Fruit fly (Drosophila melanogaster): ENCODE data around the gene CG8043.
A peak's percentile ranks its signal among the peaks of the same experiment; 100 is the strongest.

The CG8043 gene

dm6 chr3R:8663668-8664283 lies 12.9 kb upstream of the CG8043 start, which contains the start of gene CG8032 (continued):
- peak; percentile 17 for TF ChIP-seq nerfin-1 (tag; optimal IDR thresholded peaks at IDR 0.05)
- no peak for TF ChIP-seq nerfin-2 (GFP tag; IDR thresholded peaks at IDR 0.05; ENCODE audit: partially characterized antibody)
- no peak for TF ChIP-seq CG6765 (GFP tag; optimal IDR thresholded peaks at IDR 0.05)
- no peak for TF ChIP-seq CHES-1-like (GFP tag; optimal IDR thresholded peaks at IDR 0.05)
- no peak for TF ChIP-seq NFAT (GFP tag; IDR thresholded peaks at IDR 0.05)
- peak; percentile 44 for TF ChIP-seq jumu (GFP tag; optimal IDR thresholded peaks at IDR 0.05)
- TF ChIP-seq bigmax (GFP tag; optimal IDR thresholded peaks at IDR 0.05) = no peak
- TF ChIP-seq inv (GFP tag; IDR thresholded peaks at IDR 0.05; ENCODE audit: partially characterized antibody) = 0 out of 2 replicates have a peak, but pooled peaks have one; percentile 27
- no peak for TF ChIP-seq gsb (GFP tag; IDR thresholded peaks at IDR 0.05)
- TF ChIP-seq Dll (GFP tag; IDR thresholded peaks at IDR 0.05; ENCODE audit: partially characterized antibody) = peak; percentile 78
- no peak for TF ChIP-seq Asciz (GFP tag; optimal IDR thresholded peaks at IDR 0.05)
- peak; percentile 5 for TF ChIP-seq CG10209 (GFP tag; optimal IDR thresholded peaks at IDR 0.05)
- TF ChIP-seq mam (GFP tag; optimal IDR thresholded peaks at IDR 0.05) = peak; percentile 64
- no peak for TF ChIP-seq CG31224 (GFP tag; IDR thresholded peaks at IDR 0.05)
- no peak for TF ChIP-seq CG10321 (GFP tag; IDR thresholded peaks at IDR 0.05)
- TF ChIP-seq Dip2 (GFP tag; IDR thresholded peaks at IDR 0.05) = no peak
- TF ChIP-seq crol (GFP tag; IDR thresholded peaks at IDR 0.05) = no peak
- peak; percentile 61 for TF ChIP-seq CG4617 (GFP tag; optimal IDR thresholded peaks at IDR 0.05; ENCODE audit: borderline replicate concordance)
- TF ChIP-seq CG15073 (GFP tag; optimal IDR thresholded peaks at IDR 0.05) = no peak
- peak; percentile 7 for TF ChIP-seq CG18599 (GFP tag; optimal IDR thresholded peaks at IDR 0.05)
- TF ChIP-seq Dref (GFP tag; IDR thresholded peaks at IDR 0.05) = peak; percentile 72
- TF ChIP-seq D (optimal IDR thresholded peaks at IDR 0.05) = no peak
- no peak for TF ChIP-seq D (GFP tag; optimal IDR thresholded peaks at IDR 0.05)
- peak; percentile 38 for TF ChIP-seq Mes4 (GFP tag; optimal IDR thresholded peaks at IDR 0.05)
- no peak for TF ChIP-seq CG10274 (GFP tag; optimal IDR thresholded peaks at IDR 0.05)
- TF ChIP-seq maf-S (GFP tag; optimal IDR thresholded peaks at IDR 0.05) = peak; percentile 70
- no peak for TF ChIP-seq CG8765 (GFP tag; IDR thresholded peaks at IDR 0.05)
- TF ChIP-seq CG3407 (GFP tag; optimal IDR thresholded peaks at IDR 0.05) = no peak
- TF ChIP-seq slou (GFP tag; optimal IDR thresholded peaks at IDR 0.05) = no peak
- TF ChIP-seq Fer3 (tag; optimal IDR thresholded peaks at IDR 0.05) = peak; percentile 11
- TF ChIP-seq Abd-B (GFP tag; optimal IDR thresholded peaks at IDR 0.05) = peak; percentile 29
- 0 out of 2 replicates have a peak, but pooled peaks have one; percentile 19 for TF ChIP-seq al (GFP tag; IDR thresholded peaks at IDR 0.05)
- peak; percentile 57 for TF ChIP-seq CG13624 (GFP tag; optimal IDR thresholded peaks at IDR 0.05)
- TF ChIP-seq cwo (GFP tag; optimal IDR thresholded peaks at IDR 0.05) = no peak
- TF ChIP-seq Opbp (GFP tag; IDR thresholded peaks at IDR 0.05; ENCODE audit: partially characterized antibody) = no peak
- peak; percentile 64 for TF ChIP-seq CG8944 (GFP tag; optimal IDR thresholded peaks at IDR 0.05)
- TF ChIP-seq CG12236 (GFP tag; optimal IDR thresholded peaks at IDR 0.05) = no peak
- peak; percentile 65 for TF ChIP-seq knrl (GFP tag; IDR thresholded peaks at IDR 0.05; ENCODE audit: partially characterized antibody)
- no peak for TF ChIP-seq CG30431 (GFP tag; optimal IDR thresholded peaks at IDR 0.05)
- no peak for TF ChIP-seq CG1529 (GFP tag; optimal IDR thresholded peaks at IDR 0.05)
- no peak for TF ChIP-seq fd96Cb (tag; optimal IDR thresholded peaks at IDR 0.05)
- TF ChIP-seq B-H2 (GFP tag; optimal IDR thresholded peaks at IDR 0.05) = no peak
- TF ChIP-seq CG10959 (GFP tag; IDR thresholded peaks at IDR 0.05) = no peak
- TF ChIP-seq CG11695 (GFP tag; IDR thresholded peaks at IDR 0.05) = no peak
- TF ChIP-seq CG1233 (GFP tag; optimal IDR thresholded peaks at IDR 0.05) = no peak
- TF ChIP-seq Dp (GFP tag; optimal IDR thresholded peaks at IDR 0.05) = peak; percentile 37
- TF ChIP-seq CG2129 (GFP tag; IDR thresholded peaks at IDR 0.05; ENCODE audit: partially characterized antibody) = peak; percentile 34; the same call in 1 of the 2 replicates
- TF ChIP-seq croc (GFP tag; conservative IDR thresholded peaks at IDR 0.05) = no peak
- TF ChIP-seq bowl (GFP tag; IDR thresholded peaks at IDR 0.05) = no peak
- no peak for TF ChIP-seq gt (GFP tag; IDR thresholded peaks at IDR 0.05)
